Worm (Caenorhabditis elegans) whole organism, L2 larva: ENCODE results near the gene tomm-7.

ENCODE experiments used
- C34F6.9 ChIP-seq: fragments of 150-350 bp; optimal IDR thresholded peaks from 2 replicates; lab custom pipeline; 2014; ENCODE audit warnings: missing biosample characterization, missing genetic modification characterization
- F13H6.1 ChIP-seq: sonication (generic microtip); optimal IDR thresholded peaks from 2 replicates; lab custom pipeline; 2016; ENCODE audit warnings: missing genetic modification characterization, missing compliant biosample characterization
- R02D3.7 ChIP-seq: fragments of 150-350 bp; optimal IDR thresholded peaks from 2 replicates; lab custom pipeline; 2014; ENCODE audit warnings: missing biosample characterization, missing genetic modification characterization
- ZK546.5 ChIP-seq: sonication (generic microtip); optimal IDR thresholded peaks from 2 replicates; lab custom pipeline; 2017; ENCODE audit warnings: missing biosample characterization, missing genetic modification characterization
- alr-1 ChIP-seq: fragments of 150-350 bp; optimal IDR thresholded peaks from 2 replicates; lab custom pipeline; 2014; ENCODE audit warnings: missing biosample characterization, missing genetic modification characterization
- blmp-1 ChIP-seq: sonication (generic microtip); optimal IDR thresholded peaks from 2 replicates; lab custom pipeline; 2017; ENCODE audit warnings: missing genetic modification characterization, mild to moderate bottlenecking, missing compliant biosample characterization, antibody characterized with exemption, moderate library complexity; ENCODE audit not compliant: insufficient read depth
- ceh-16 ChIP-seq: fragments of 150-350 bp; optimal IDR thresholded peaks from 2 replicates; lab custom pipeline; 2014; ENCODE audit warnings: missing biosample characterization, missing genetic modification characterization
- crh-2 ChIP-seq: sonication (generic microtip); optimal IDR thresholded peaks from 2 replicates; lab custom pipeline; 2017; ENCODE audit warnings: missing biosample characterization, missing genetic modification characterization
- dmd-4 ChIP-seq: sonication (generic microtip); optimal IDR thresholded peaks from 2 replicates; lab custom pipeline; 2017; ENCODE audit warnings: missing biosample characterization, missing genetic modification characterization
- elt-1 ChIP-seq: fragments of 150-350 bp; optimal IDR thresholded peaks from 2 replicates; lab custom pipeline; 2014; ENCODE audit warnings: missing biosample characterization, missing genetic modification characterization
- elt-3 ChIP-seq: sonication (generic microtip); optimal IDR thresholded peaks from 2 replicates; lab custom pipeline; 2017; ENCODE audit warnings: missing biosample characterization, missing genetic modification characterization
- lin-11 ChIP-seq: fragments of 150-350 bp; sonication (generic microtip); optimal IDR thresholded peaks from 2 replicates; lab custom pipeline; 2014; ENCODE audit warnings: missing biosample characterization, missing genetic modification characterization, inconsistent platforms, mixed read lengths
- lsy-2 ChIP-seq, 2 experiments: fragments of 150-350 bp in 1 of 2; sonication (generic microtip) in 1 of 2; optimal IDR thresholded peaks; 2 replicates each; lab custom pipeline; 2014 to 2017; ENCODE audit warnings: missing biosample characterization in 2 of 2, missing genetic modification characterization in 2 of 2
- mab-5 ChIP-seq: fragments of 150-350 bp; optimal IDR thresholded peaks from 2 replicates; lab custom pipeline; 2014; ENCODE audit warnings: missing biosample characterization, missing genetic modification characterization
- mbf-1 ChIP-seq: sonication (generic microtip); optimal IDR thresholded peaks from 2 replicates; lab custom pipeline; 2017; ENCODE audit warnings: missing biosample characterization, missing genetic modification characterization
- mdl-1 ChIP-seq, 2 experiments: fragments of 150-350 bp in 1 of 2; sonication (generic microtip) in 1 of 2; optimal IDR thresholded peaks; 2 replicates each; lab custom pipeline; 2017; ENCODE audit warnings: missing biosample characterization in 2 of 2, missing genetic modification characterization in 2 of 2
- nhr-10 ChIP-seq: sonication (generic microtip); optimal IDR thresholded peaks from 2 replicates; lab custom pipeline; 2017; ENCODE audit warnings: missing biosample characterization, missing genetic modification characterization
- nhr-129 ChIP-seq: fragments of 150-350 bp; optimal IDR thresholded peaks from 2 replicates; lab custom pipeline; 2014; ENCODE audit warnings: missing biosample characterization, missing genetic modification characterization
- nhr-23 ChIP-seq: fragments of 150-350 bp; optimal IDR thresholded peaks from 2 replicates; lab custom pipeline; 2014; ENCODE audit warnings: missing biosample characterization, missing genetic modification reagents, missing genetic modification characterization
- nhr-237 ChIP-seq: fragments of 150-350 bp; optimal IDR thresholded peaks from 2 replicates; lab custom pipeline; 2014; ENCODE audit warnings: missing biosample characterization, missing genetic modification characterization
- skn-1 ChIP-seq: sonication (generic microtip); optimal IDR thresholded peaks from 2 replicates; lab custom pipeline; 2017; ENCODE audit warnings: missing biosample characterization, missing genetic modification characterization
- sma-3 ChIP-seq: sonication (generic microtip); optimal IDR thresholded peaks from 2 replicates; lab custom pipeline; 2016; ENCODE audit warnings: missing genetic modification reagents, missing genetic modification characterization, missing compliant biosample characterization
- sma-9 ChIP-seq, 2 experiments: fragments of 150-350 bp in 1 of 2; sonication (generic microtip) in 1 of 2; optimal IDR thresholded peaks; 2 replicates each; lab custom pipeline; 2014 to 2016; ENCODE audit warnings: missing genetic modification characterization in 2 of 2, mild to moderate bottlenecking in 1 of 2, missing biosample characterization in 1 of 2, missing compliant biosample characterization in 1 of 2, missing genetic modification reagents in 1 of 2, moderate library complexity in 1 of 2
- snpc-4 ChIP-seq: fragments of 150-350 bp; optimal IDR thresholded peaks from 2 replicates; lab custom pipeline; 2014; ENCODE audit warnings: missing biosample characterization, missing genetic modification characterization
- unc-39 ChIP-seq: fragments of 150-350 bp; optimal IDR thresholded peaks from 2 replicates; lab custom pipeline; 2014; ENCODE audit warnings: missing biosample characterization, missing genetic modification characterization
- unc-62 ChIP-seq: fragments of 150-350 bp; optimal IDR thresholded peaks from 2 replicates; lab custom pipeline; 2014; ENCODE audit warnings: missing biosample characterization, missing genetic modification reagents, missing genetic modification characterization
- ztf-1 ChIP-seq: fragments of 200-800 bp; sonication (Bioruptor generic); conservative IDR thresholded peaks from 2 replicates; pipeline ENCODE4 v1.3.6; 2022; ENCODE audit warnings: missing genetic modification characterization, missing compliant biosample characterization
- ztf-11 ChIP-seq: sonication (generic microtip); optimal IDR thresholded peaks from 2 replicates; lab custom pipeline; 2017; ENCODE audit warnings: missing biosample characterization, missing genetic modification characterization
- ztf-4 ChIP-seq: fragments of 150-350 bp; optimal IDR thresholded peaks from 2 replicates; lab custom pipeline; 2014; ENCODE audit warnings: missing biosample characterization, missing genetic modification characterization

The tomm-7 gene

DNA sequence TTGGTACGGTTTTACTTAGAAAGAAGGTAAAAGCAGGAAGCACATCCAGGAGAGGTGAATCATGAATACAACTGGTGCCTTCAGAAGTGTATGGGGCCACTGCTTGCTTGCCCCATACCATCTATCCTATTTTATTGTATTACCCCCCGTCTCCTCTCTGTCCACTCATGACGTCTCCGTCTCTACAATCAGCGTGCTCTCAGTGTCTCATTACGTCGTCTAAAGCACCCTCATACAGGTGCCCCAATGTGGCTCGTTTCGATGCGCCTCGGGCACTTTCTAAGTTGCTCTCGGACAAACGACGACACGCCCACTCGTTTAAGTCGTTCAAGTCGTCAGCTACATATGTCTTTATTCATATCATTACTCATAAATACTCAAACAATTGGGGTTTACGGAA, 35.4 kb upstream of the tomm-7 start:
- TF ChIP-seq blmp-1 (tag; lab: Kevin White, UChicago), result no peak
- TF ChIP-seq elt-1 (tag; lab: Kevin White, UChicago), result no peak
- no peak for TF ChIP-seq mab-5
- no peak for TF ChIP-seq elt-3
- TF ChIP-seq ztf-1 (GFP tag; lab: Robert Waterston, UW), result no peak
- TF ChIP-seq C34F6.9 (tag; lab: Kevin White, UChicago), result no peak
- TF ChIP-seq ZK546.5, result no peak
- no peak for TF ChIP-seq ztf-11 (tag; lab: Kevin White, UChicago)
- TF ChIP-seq sma-3, result no peak
- no peak for TF ChIP-seq nhr-237 (tag; lab: Kevin White, UChicago)
- TF ChIP-seq lin-11 (tag; lab: Kevin White, UChicago), result no peak
- TF ChIP-seq mbf-1 (tag; lab: Kevin White, UChicago), result no peak
- TF ChIP-seq nhr-10 (tag; lab: Kevin White, UChicago), result no peak

DNA sequence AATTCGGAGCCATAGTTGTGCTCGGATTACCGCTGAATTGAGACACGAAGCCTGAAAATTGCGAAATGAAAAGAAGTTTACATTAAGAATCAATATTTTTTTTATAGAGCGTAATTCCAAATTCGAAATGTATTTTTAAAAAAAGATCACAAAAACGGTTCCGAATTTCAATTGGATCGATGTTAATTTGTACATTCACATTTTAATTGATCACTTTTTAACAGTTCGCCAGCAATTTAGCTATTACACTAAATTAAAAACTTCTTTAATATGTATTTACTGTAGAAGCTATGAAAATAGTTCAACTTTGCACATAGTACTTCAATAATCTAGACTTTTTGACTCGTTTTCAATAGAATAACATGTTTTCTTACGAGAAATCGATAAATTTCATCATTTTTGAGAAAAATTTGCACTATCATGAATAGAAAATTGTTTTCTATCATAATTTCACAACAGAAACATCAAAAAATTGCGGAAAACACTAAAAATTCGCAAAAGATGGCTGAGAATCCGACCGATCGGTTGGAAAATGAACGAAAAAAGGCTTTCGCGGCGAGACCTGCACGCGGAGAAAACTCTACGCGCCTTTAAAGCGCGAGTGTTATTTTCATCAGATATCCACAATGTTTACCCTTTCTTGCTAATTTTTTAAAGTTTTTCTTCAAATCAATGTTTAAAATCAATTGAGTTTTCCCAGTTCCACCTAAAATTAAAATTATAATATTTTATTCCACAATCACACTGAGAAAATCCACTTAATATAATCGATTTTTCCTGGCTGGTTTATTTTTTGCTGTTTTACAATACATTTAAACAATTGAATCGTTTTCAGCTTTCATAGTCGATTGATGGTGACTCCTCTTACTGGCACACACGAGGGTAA, 30.6 kb upstream of the tomm-7 start, which contains the start of the genes egl-45 and kcmf-1:
TSS of gene egl-45 (minus strand) at position 51 of the 886 bp plus-strand sequence.
TSS of gene kcmf-1 (plus strand) at position 836 of the 886 bp plus-strand sequence.
- TF ChIP-seq dmd-4 (tag; lab: Kevin White, UChicago), result no peak
- no peak for TF ChIP-seq ztf-4 (tag; lab: Kevin White, UChicago)
- TF ChIP-seq C34F6.9 (tag; lab: Kevin White, UChicago), result peak; percentile 42
- peak in 1 of 2 experiments; percentile 61 for TF ChIP-seq lsy-2 (tag; optimal IDR thresholded peaks at IDR 0.05; lab: Kevin White, UChicago)
- peak; percentile 12 for TF ChIP-seq nhr-129
- TF ChIP-seq nhr-237 (tag; lab: Kevin White, UChicago), result no peak
- TF ChIP-seq mbf-1 (tag; lab: Kevin White, UChicago), result no peak
- TF ChIP-seq F13H6.1, result no peak
- TF ChIP-seq alr-1 (tag; lab: Kevin White, UChicago), result no peak

DNA sequence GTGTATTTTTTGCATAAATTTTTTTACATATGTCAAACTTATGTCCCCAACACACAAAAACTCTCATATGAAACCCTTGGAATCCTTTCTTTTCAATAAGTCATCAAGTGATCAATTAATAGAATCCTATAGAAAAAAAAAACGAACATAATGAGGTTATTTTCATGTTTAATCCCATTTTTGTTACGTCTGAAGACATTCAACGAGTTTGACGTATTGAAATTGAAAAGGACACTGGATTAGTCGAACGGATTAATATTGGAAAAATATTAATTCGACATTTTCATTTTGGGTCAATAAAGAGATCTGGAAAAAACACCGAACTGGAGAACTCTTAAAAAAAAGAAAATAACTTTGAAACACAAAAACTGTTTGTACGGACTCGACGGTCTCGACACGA, 26.9 kb upstream of the tomm-7 start:
- no peak for TF ChIP-seq lsy-2 (tag; optimal IDR thresholded peaks at IDR 0.05; lab: Kevin White, UChicago)
- TF ChIP-seq nhr-129, result no peak
- no peak for TF ChIP-seq crh-2 (tag; lab: Kevin White, UChicago)

ce11 chrIII:7834848-7835247, 24.6 kb upstream of the tomm-7 start:
- TF ChIP-seq elt-3 (no peak), F13H6.1 (no peak), unc-39 (no peak), unc-62 (GFP tag; lab: Kevin White, UChicago) (no peak), R02D3.7 (tag; lab: Kevin White, UChicago) (no peak), lsy-2 (tag; optimal IDR thresholded peaks at IDR 0.05; lab: Kevin White, UChicago) (no peak), skn-1 (tag; lab: Kevin White, UChicago) (no peak), mdl-1 (tag; optimal IDR thresholded peaks at IDR 0.05; lab: Kevin White, UChicago) (no peak), snpc-4 (no peak)

- peak; percentile 38 for TF ChIP-seq sma-9 (GFP tag; optimal IDR thresholded peaks at IDR 0.05; lab: Kevin White, UChicago)
- TF ChIP-seq sma-9 (tag; optimal IDR thresholded peaks at IDR 0.05; lab: Kevin White, UChicago), result no peak
- TF ChIP-seq unc-39, result no peak
Measured at ce11 chrIII:7835684-7836083, 23.7 kb upstream of the tomm-7 start.

- no peak for TF ChIP-seq ceh-16 (tag; lab: Kevin White, UChicago)
- no peak for TF ChIP-seq lsy-2 (tag; optimal IDR thresholded peaks at IDR 0.05; lab: Kevin White, UChicago)
- TF ChIP-seq mbf-1 (tag; lab: Kevin White, UChicago), result no peak
- no peak for TF ChIP-seq F13H6.1
- TF ChIP-seq lin-11 (tag; lab: Kevin White, UChicago), result no peak
- no peak for TF ChIP-seq nhr-23 (tag; lab: Kevin White, UChicago)
- TF ChIP-seq, all 48 proteins: peak for 0
Measured at ce11 chrIII:7837567-7837966, 21.8 kb upstream of the tomm-7 start.
